Fruit fly (Drosophila melanogaster): Measurements from ENCODE around the gene CG31675.

- TF ChIP-seq CTCF (optimal IDR thresholded peaks at IDR 0.05) (no peak), CG8478 (optimal IDR thresholded peaks at IDR 0.05) (no peak)
Measured at dm6 chr2L:20821249-20822024, 46.1 kb upstream of the CG31675 start.

All from S2 (cell line).